Worm (Caenorhabditis elegans) whole organism, mixed stage, embryonic: ENCODE measurements around the gene mltn-3.
A peak's percentile ranks its signal among the peaks of the same experiment; 100 is the strongest.

Source experiments
- M03D4.4 ChIP-seq: sonication (generic microtip); optimal IDR thresholded peaks from 2 replicates; lab custom pipeline; 2017; ENCODE audit warnings: mild to moderate bottlenecking, missing genetic modification characterization, missing compliant biosample characterization
- bed-3 ChIP-seq: fragments of 200-800 bp; sonication (Bioruptor generic); optimal IDR thresholded peaks from 3 replicates; lab custom pipeline; 2018; ENCODE audit warnings: mild to moderate bottlenecking, missing genetic modification characterization, moderate library complexity, missing compliant biosample characterization
- blmp-1 ChIP-seq: fragments of 150-350 bp; optimal IDR thresholded peaks from 2 replicates; lab custom pipeline; 2014; ENCODE audit warnings: missing biosample characterization, missing genetic modification characterization
- ceh-39 ChIP-seq: fragments of 150-350 bp; optimal IDR thresholded peaks from 2 replicates; lab custom pipeline; 2014; ENCODE audit warnings: missing biosample characterization, missing genetic modification characterization
- ceh-43 ChIP-seq: fragments of 200-800 bp; sonication (Bioruptor generic); optimal IDR thresholded peaks from 2 replicates; lab custom pipeline; 2018; ENCODE audit warnings: mild to moderate bottlenecking, missing genetic modification characterization, moderate library complexity, missing compliant biosample characterization
- ceh-83 ChIP-seq: fragments of 200-800 bp; sonication (Bioruptor generic); optimal IDR thresholded peaks from 2 replicates; lab custom pipeline; 2018; ENCODE audit warnings: mild to moderate bottlenecking, missing genetic modification characterization, missing compliant biosample characterization
- ces-1 ChIP-seq: fragments of 150-350 bp; optimal IDR thresholded peaks from 2 replicates; lab custom pipeline; 2014; ENCODE audit warnings: missing biosample characterization, missing genetic modification reagents, missing genetic modification characterization
- cnd-1 ChIP-seq: fragments of 200-800 bp; sonication (Bioruptor generic); optimal IDR thresholded peaks from 2 replicates; lab custom pipeline; 2018; ENCODE audit warnings: mild to moderate bottlenecking, missing genetic modification characterization, missing compliant biosample characterization
- drap-1 ChIP-seq: fragments of 200-800 bp; sonication (Bioruptor generic); optimal IDR thresholded peaks from 3 replicates; lab custom pipeline; 2018; ENCODE audit warnings: mild to moderate bottlenecking, missing genetic modification characterization, missing compliant biosample characterization
- elt-1 ChIP-seq: sonication (generic microtip); optimal IDR thresholded peaks from 2 replicates; lab custom pipeline; 2017; ENCODE audit warnings: missing genetic modification characterization, mild to moderate bottlenecking, missing compliant biosample characterization, antibody characterized with exemption, moderate library complexity, borderline replicate concordance; ENCODE audit not compliant: insufficient read depth
- elt-3 ChIP-seq: fragments of 150-350 bp; optimal IDR thresholded peaks from 2 replicates; lab custom pipeline; 2014; ENCODE audit warnings: missing biosample characterization, missing genetic modification characterization
- hlh-1 ChIP-seq: fragments of 150-350 bp; optimal IDR thresholded peaks from 2 replicates; lab custom pipeline; 2014; ENCODE audit warnings: missing biosample characterization, missing genetic modification reagents, missing genetic modification characterization
- lin-13 ChIP-seq: fragments of 150-350 bp; optimal IDR thresholded peaks from 2 replicates; lab custom pipeline; 2014; ENCODE audit warnings: missing biosample characterization, missing genetic modification characterization
- lin-32 ChIP-seq: fragments of 200-800 bp; sonication (Bioruptor generic); optimal IDR thresholded peaks from 2 replicates; lab custom pipeline; 2018; ENCODE audit warnings: mild to moderate bottlenecking, missing genetic modification characterization, missing compliant biosample characterization
- lsy-2 ChIP-seq: fragments of 150-350 bp; optimal IDR thresholded peaks from 2 replicates; lab custom pipeline; 2014; ENCODE audit warnings: missing biosample characterization, missing genetic modification characterization
- mep-1 ChIP-seq: fragments of 150-350 bp; optimal IDR thresholded peaks from 2 replicates; lab custom pipeline; 2017; ENCODE audit warnings: missing biosample characterization, missing genetic modification reagents, missing genetic modification characterization, inconsistent platforms
- mls-2 ChIP-seq: sonication (generic microtip); optimal IDR thresholded peaks from 2 replicates; lab custom pipeline; 2016; ENCODE audit warnings: mild to moderate bottlenecking, missing genetic modification characterization, moderate library complexity, missing compliant biosample characterization
- nhr-12 ChIP-seq: fragments of 150-350 bp; optimal IDR thresholded peaks from 2 replicates; lab custom pipeline; 2014; ENCODE audit warnings: missing biosample characterization, missing genetic modification characterization
- nhr-2 ChIP-seq: fragments of 150-350 bp; optimal IDR thresholded peaks from 2 replicates; lab custom pipeline; 2014; ENCODE audit warnings: missing biosample characterization, missing genetic modification characterization
- nhr-28 ChIP-seq: fragments of 150-350 bp; optimal IDR thresholded peaks from 2 replicates; lab custom pipeline; 2014; ENCODE audit warnings: missing biosample characterization, missing genetic modification characterization
- nhr-76 ChIP-seq: sonication (generic microtip); optimal IDR thresholded peaks from 2 replicates; lab custom pipeline; 2017; ENCODE audit warnings: missing biosample characterization, missing genetic modification characterization
- pha-4 ChIP-seq: fragments of 150-350 bp; optimal IDR thresholded peaks from 2 replicates; lab custom pipeline; 2018; ENCODE audit warnings: missing biosample characterization, missing genetic modification reagents, missing genetic modification characterization
- sem-2 ChIP-seq: fragments of 200-800 bp; sonication (Bioruptor generic); optimal IDR thresholded peaks from 2 replicates; lab custom pipeline; 2018; ENCODE audit warnings: mild to moderate bottlenecking, missing genetic modification characterization, missing compliant biosample characterization
- snpc-4 ChIP-seq: fragments of 150-350 bp; optimal IDR thresholded peaks from 2 replicates; lab custom pipeline; 2014; ENCODE audit warnings: missing biosample characterization, missing genetic modification characterization
- sptf-1 ChIP-seq: sonication (generic microtip); optimal IDR thresholded peaks from 2 replicates; lab custom pipeline; 2017; ENCODE audit warnings: mild to moderate bottlenecking, missing genetic modification characterization, moderate library complexity, missing compliant biosample characterization
- tbx-8 ChIP-seq: fragments of 200-800 bp; sonication (Bioruptor generic); optimal IDR thresholded peaks from 2 replicates; lab custom pipeline; 2018; ENCODE audit warnings: mild to moderate bottlenecking, missing genetic modification characterization, moderate library complexity, missing compliant biosample characterization
- unc-120 ChIP-seq: sonication (generic microtip); optimal IDR thresholded peaks from 2 replicates; lab custom pipeline; 2017; ENCODE audit warnings: missing genetic modification characterization, missing compliant biosample characterization; ENCODE audit not compliant: poor library complexity, severe bottlenecking
- unc-39 ChIP-seq: fragments of 150-350 bp; optimal IDR thresholded peaks from 2 replicates; lab custom pipeline; 2014; ENCODE audit warnings: missing biosample characterization, missing genetic modification characterization
- unc-62 ChIP-seq: fragments of 150-350 bp; optimal IDR thresholded peaks from 2 replicates; lab custom pipeline; 2014; ENCODE audit warnings: missing biosample characterization, missing genetic modification reagents, missing genetic modification characterization
- zip-8 ChIP-seq: fragments of 150-350 bp; optimal IDR thresholded peaks from 2 replicates; lab custom pipeline; 2014; ENCODE audit warnings: missing biosample characterization, missing genetic modification characterization

The mltn-3 gene

ce11 chrII:13908592-13908991, 7.5 kb upstream of the mltn-3 start, which contains the start of gene citk-1:
Gene citk-1 (plus strand): TSS chrII:13908914.
- peak; percentile 55 for TF ChIP-seq lin-13 (tag; lab: Kevin White, UChicago)
- TF ChIP-seq unc-120: peak; percentile 98
- TF ChIP-seq drap-1 (GFP tag; lab: Kevin White, UChicago): peak; percentile 34
- no peak for TF ChIP-seq ceh-43 (GFP tag; lab: Kevin White, UChicago)
- TF ChIP-seq mls-2 (tag; lab: Kevin White, UChicago): peak; percentile 38
- TF ChIP-seq hlh-1: peak; percentile 15
- TF ChIP-seq unc-62 (GFP tag; lab: Kevin White, UChicago): no peak
- TF ChIP-seq nhr-2: no peak
- no peak for TF ChIP-seq ceh-83 (GFP tag; lab: Kevin White, UChicago)
- peak; percentile 84 for TF ChIP-seq mep-1 (tag; lab: Kevin White, UChicago)
- TF ChIP-seq ceh-39 (tag; lab: Kevin White, UChicago): peak; percentile 56
- TF ChIP-seq sem-2 (GFP tag; lab: Kevin White, UChicago): no peak
- TF ChIP-seq sptf-1: peak; percentile 23
- peak; percentile 82 for TF ChIP-seq pha-4 (tag; lab: Kevin White, UChicago)

- TF ChIP-seq blmp-1 (tag; lab: Kevin White, UChicago) (no peak), ceh-39 (tag; lab: Kevin White, UChicago) (no peak), lsy-2 (tag; lab: Kevin White, UChicago) (no peak), bed-3 (GFP tag; lab: Kevin White, UChicago) (no peak), unc-39 (tag; lab: Kevin White, UChicago) (no peak), pha-4 (tag; lab: Kevin White, UChicago) (no peak)
These were observed 3.0 kb downstream of the mltn-3 start for ce11 chrII:13919100-13919499.

ce11 chrII:13924909-13925308, 8.8 kb downstream of the mltn-3 start, which contains the start of gene mltn-5:
Gene mltn-5 (plus strand): TSS chrII:13925209.
- TF ChIP-seq lin-13 (tag; lab: Kevin White, UChicago) (no peak), ces-1 (GFP tag; lab: Kevin White, UChicago) (no peak), hlh-1 (no peak), nhr-76 (no peak), drap-1 (GFP tag; lab: Kevin White, UChicago) (no peak), unc-39 (tag; lab: Kevin White, UChicago) (no peak), mls-2 (tag; lab: Kevin White, UChicago) (no peak), nhr-12 (tag; lab: Kevin White, UChicago) (no peak), M03D4.4 (tag; lab: Kevin White, UChicago) (no peak), unc-62 (GFP tag; lab: Kevin White, UChicago) (no peak), pha-4 (tag; lab: Kevin White, UChicago) (no peak), tbx-8 (GFP tag; lab: Kevin White, UChicago) (no peak), blmp-1 (tag; lab: Kevin White, UChicago) (no peak), lin-32 (no peak), elt-3 (tag; lab: Kevin White, UChicago) (no peak), mep-1 (tag; lab: Kevin White, UChicago) (no peak), cnd-1 (tag; lab: Kevin White, UChicago) (no peak), elt-1 (tag; lab: Kevin White, UChicago) (no peak), unc-120 (no peak), nhr-28 (tag; lab: Kevin White, UChicago) (no peak)
- TF ChIP-seq, all 35 proteins: peak for 0

- TF ChIP-seq lsy-2 (tag; lab: Kevin White, UChicago) (no peak), mep-1 (tag; lab: Kevin White, UChicago) (no peak), bed-3 (GFP tag; lab: Kevin White, UChicago) (no peak), tbx-8 (GFP tag; lab: Kevin White, UChicago) (no peak), snpc-4 (tag; lab: Kevin White, UChicago) (no peak), unc-120 (no peak), blmp-1 (tag; lab: Kevin White, UChicago) (no peak), lin-32 (no peak), zip-8 (no peak), ces-1 (GFP tag; lab: Kevin White, UChicago) (no peak)
These were observed 15.8 kb downstream of the mltn-3 start, which contains the start of gene hot-3 for ce11 chrII:13931944-13932343. Gene hot-3 (minus strand): TSS chrII:13932044.

ce11 chrII:13933534-13933933, 17.4 kb downstream of the mltn-3 start:
- TF ChIP-seq bed-3 (GFP tag; lab: Kevin White, UChicago): no peak
- peak; percentile 4 for TF ChIP-seq mls-2 (tag; lab: Kevin White, UChicago)
- TF ChIP-seq, all 35 proteins: peak for 1
